Worm (Caenorhabditis elegans) whole organism, midembryonic: Measurements from ENCODE around the gene fbxa-184.

Experiments
- T22C8.4 ChIP-seq: fragments of 200-800 bp; sonication (Bioruptor generic); IDR thresholded peaks from 2 replicates; pipeline ENCODE4 v1.3.6; 2022; ENCODE audit warnings: missing genetic modification characterization, missing compliant biosample characterization
- cog-1 ChIP-seq: sonication (generic microtip); optimal IDR thresholded peaks from 2 replicates; lab custom pipeline; 2016; ENCODE audit warnings: missing genetic modification characterization, missing compliant biosample characterization
- flt-1 ChIP-seq: fragments of 200-800 bp; sonication (Bioruptor generic); IDR thresholded peaks from 2 replicates; pipeline ENCODE4 v1.3.6; 2022; ENCODE audit warnings: missing genetic modification characterization, missing compliant biosample characterization
- klf-2 ChIP-seq: fragments of 200-800 bp; sonication (Bioruptor generic); conservative IDR thresholded peaks from 2 replicates; pipeline ENCODE4 v1.3.6; 2022; ENCODE audit warnings: missing genetic modification reagents, missing genetic modification characterization, missing compliant biosample characterization
- ztf-23 ChIP-seq: fragments of 200-800 bp; sonication (Bioruptor generic); IDR thresholded peaks from 2 replicates; pipeline ENCODE4 v1.3.6; 2022; ENCODE audit warnings: missing genetic modification reagents, missing genetic modification characterization, missing compliant biosample characterization

DNA sequence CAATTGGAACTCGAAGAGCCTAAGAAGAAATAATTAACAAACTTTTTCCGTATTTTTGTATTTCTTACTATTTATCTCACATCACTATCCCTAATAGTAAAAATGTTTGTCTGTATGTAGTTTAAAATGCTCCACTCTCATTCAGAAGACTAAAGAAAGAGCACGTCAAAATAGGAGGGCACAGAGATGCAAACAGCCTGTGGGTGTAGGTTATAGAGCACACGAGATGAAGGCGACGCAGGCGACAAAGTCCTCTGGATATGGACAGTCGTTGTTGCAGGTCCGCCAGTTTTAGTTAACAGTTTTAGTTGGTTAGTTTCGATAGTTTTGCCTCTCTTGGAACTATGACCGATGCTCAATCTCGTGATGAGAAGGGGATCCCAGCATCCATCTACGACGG, 21.9 kb downstream of the fbxa-184 start, which contains the start of gene ceh-82:
- no peak for TF ChIP-seq cog-1 (tag; lab: Kevin White, UChicago)
- no peak for TF ChIP-seq T22C8.4
- no peak for TF ChIP-seq flt-1
- no peak for TF ChIP-seq klf-2 (GFP tag; lab: Robert Waterston, UW)
- no peak for TF ChIP-seq ztf-23 (GFP tag; lab: Robert Waterston, UW)
